Worm (Caenorhabditis elegans): ENCODE measurements around the gene C08F1.10.

- TF ChIP-seq ztf-11 (tag; optimal IDR thresholded peaks at IDR 0.05), result no peak
- TF ChIP-seq nhr-76 (tag; optimal IDR thresholded peaks at IDR 0.05), result no peak
- TF ChIP-seq F44E2.7 (GFP tag; IDR thresholded peaks at IDR 0.05), result no peak
- TF ChIP-seq fos-1 (tag; optimal IDR thresholded peaks at IDR 0.05), result no peak
These were observed 19.4 kb downstream of the C08F1.10 start for ce11 chrII:1766715-1767114.
